Worm (Caenorhabditis elegans) whole organism, L1 larva: ENCODE data around the gene hecw-1.

Experiments used
- C04F5.9 ChIP-seq: sonication (generic microtip); optimal IDR thresholded peaks from 2 replicates; lab custom pipeline; 2016; ENCODE audit warnings: missing genetic modification characterization, missing compliant biosample characterization
- C34B4.2 ChIP-seq: sonication (generic microtip); optimal IDR thresholded peaks from 2 replicates; lab custom pipeline; 2017; ENCODE audit warnings: mild to moderate bottlenecking, missing genetic modification characterization, missing compliant biosample characterization
- alr-1 ChIP-seq: fragments of 200-800 bp; sonication (Bioruptor generic); optimal IDR thresholded peaks from 2 replicates; lab custom pipeline; 2018; ENCODE audit warnings: borderline replicate concordance, mild to moderate bottlenecking, missing genetic modification characterization, missing compliant biosample characterization
- blmp-1 ChIP-seq: fragments of 150-350 bp; optimal IDR thresholded peaks from 2 replicates; lab custom pipeline; 2014; ENCODE audit warnings: missing biosample characterization, missing genetic modification characterization
- ceh-63 ChIP-seq: fragments of 200-800 bp; sonication (Bioruptor generic); optimal IDR thresholded peaks from 2 replicates; lab custom pipeline; 2018; ENCODE audit warnings: mild to moderate bottlenecking, missing genetic modification characterization, missing compliant biosample characterization
- ceh-8 ChIP-seq: fragments of 200-800 bp; sonication (Bioruptor generic); optimal IDR thresholded peaks from 2 replicates; lab custom pipeline; 2018; ENCODE audit warnings: mild to moderate bottlenecking, missing genetic modification characterization, moderate library complexity, missing compliant biosample characterization
- ceh-88 ChIP-seq: fragments of 200-800 bp; sonication (Bioruptor generic); IDR thresholded peaks from 2 replicates; pipeline ENCODE4 v1.3.6; 2022; ENCODE audit warnings: missing genetic modification characterization, missing compliant biosample characterization
- ceh-90 ChIP-seq: sonication (generic microtip); optimal IDR thresholded peaks from 2 replicates; lab custom pipeline; 2016; ENCODE audit warnings: missing genetic modification characterization, missing compliant biosample characterization
- dpl-1 ChIP-seq, 3 experiments: fragments of 150-350 bp in 2 of 3; sonication (generic microtip) in 1 of 3; optimal IDR thresholded peaks; 2 replicates each; lab custom pipeline; 2014 to 2017; ENCODE audit warnings: missing biosample characterization in 3 of 3, missing genetic modification characterization in 3 of 3, missing genetic modification reagents in 3 of 3
- efl-1 ChIP-seq, 4 experiments: fragments of 150-350 bp; optimal IDR thresholded peaks in 3 of 4; peaks in 1 of 4; 1 replicate in 1 of 4; 2 replicates in 3 of 4; lab custom pipeline; 2014; ENCODE audit warnings: missing biosample characterization in 2 of 4, missing genetic modification characterization in 2 of 4, missing genetic modification reagents in 2 of 4
- efl-3 ChIP-seq: fragments of 200-800 bp; sonication (Bioruptor generic); optimal IDR thresholded peaks from 2 replicates; lab custom pipeline; 2018; ENCODE audit warnings: mild to moderate bottlenecking, missing genetic modification characterization, missing compliant biosample characterization
- egl-13 ChIP-seq: sonication (generic microtip); optimal IDR thresholded peaks from 2 replicates; lab custom pipeline; 2016; ENCODE audit warnings: missing genotype, missing genetic modification reagents, missing genetic modification characterization, missing compliant biosample characterization
- egl-27 ChIP-seq, 2 experiments: fragments of 150-350 bp in 1 of 2; sonication (generic microtip); optimal IDR thresholded peaks; 3 replicates each; lab custom pipeline; 2017 to 2018; ENCODE audit warnings: missing biosample characterization in 2 of 2, missing genetic modification characterization in 2 of 2, missing genetic modification reagents in 2 of 2
- elt-2 ChIP-seq: sonication (generic microtip); optimal IDR thresholded peaks from 2 replicates; lab custom pipeline; 2016; ENCODE audit warnings: missing genetic modification characterization, mild to moderate bottlenecking, inconsistent platforms, missing compliant biosample characterization, missing genetic modification reagents
- fkh-4 ChIP-seq: sonication (generic microtip); optimal IDR thresholded peaks from 2 replicates; lab custom pipeline; 2016; ENCODE audit warnings: missing compliant biosample characterization, missing genetic modification characterization, borderline replicate concordance
- fkh-8 ChIP-seq: sonication (generic microtip); optimal IDR thresholded peaks from 2 replicates; lab custom pipeline; 2016; ENCODE audit warnings: mild to moderate bottlenecking, missing genetic modification characterization, missing compliant biosample characterization
- fos-1 ChIP-seq: fragments of 150-350 bp; optimal IDR thresholded peaks from 2 replicates; lab custom pipeline; 2014; ENCODE audit warnings: missing biosample characterization, missing genetic modification characterization
- hpl-2 ChIP-seq: fragments of 150-350 bp; optimal IDR thresholded peaks from 2 replicates; lab custom pipeline; 2014; ENCODE audit warnings: missing biosample characterization, missing genetic modification reagents, missing genetic modification characterization
- jun-1 ChIP-seq: fragments of 150-350 bp; optimal IDR thresholded peaks from 2 replicates; lab custom pipeline; 2014; ENCODE audit warnings: missing biosample characterization, missing genetic modification reagents, missing genetic modification characterization
- lin-13 ChIP-seq: fragments of 150-350 bp; optimal IDR thresholded peaks from 2 replicates; lab custom pipeline; 2014; ENCODE audit warnings: missing biosample characterization, missing genetic modification reagents, missing genetic modification characterization
- lin-14 ChIP-seq: fragments of 200-800 bp; sonication (Bioruptor generic); optimal IDR thresholded peaks from 2 replicates; lab custom pipeline; 2018; ENCODE audit warnings: mild to moderate bottlenecking, missing genetic modification characterization, moderate library complexity, missing compliant biosample characterization
- lin-35 ChIP-seq, 2 experiments: fragments of 150-350 bp; optimal IDR thresholded peaks; 2 replicates each; lab custom pipeline; 2014; ENCODE audit warnings: missing biosample characterization in 2 of 2, missing genetic modification characterization in 2 of 2, missing genetic modification reagents in 2 of 2
- lsy-2 ChIP-seq, 2 experiments: fragments of 150-350 bp; optimal IDR thresholded peaks; 2 replicates each; lab custom pipeline; 2014; ENCODE audit warnings: missing biosample characterization in 2 of 2, missing genetic modification characterization in 2 of 2
- mab-9 ChIP-seq: fragments of 200-800 bp; sonication (Bioruptor generic); IDR thresholded peaks from 2 replicates; pipeline ENCODE4 v1.3.6; 2022; ENCODE audit warnings: missing genetic modification reagents, missing genetic modification characterization, missing compliant biosample characterization
- mdl-1 ChIP-seq, 2 experiments: fragments of 150-350 bp; optimal IDR thresholded peaks; 2 replicates each; lab custom pipeline; 2014 to 2017; ENCODE audit warnings: missing biosample characterization in 2 of 2, missing genetic modification characterization in 2 of 2, inconsistent platforms in 1 of 2
- mef-2 ChIP-seq: fragments of 150-350 bp; optimal IDR thresholded peaks from 2 replicates; lab custom pipeline; 2014; ENCODE audit warnings: missing biosample characterization, missing genetic modification characterization
- mep-1 ChIP-seq: fragments of 150-350 bp; optimal IDR thresholded peaks from 2 replicates; lab custom pipeline; 2014; ENCODE audit warnings: missing biosample characterization, missing genetic modification characterization
- nhr-11 ChIP-seq: fragments of 150-350 bp; optimal IDR thresholded peaks from 2 replicates; lab custom pipeline; 2014; ENCODE audit warnings: missing biosample characterization, missing genetic modification characterization
- nhr-12 ChIP-seq: sonication (generic microtip); optimal IDR thresholded peaks from 2 replicates; lab custom pipeline; 2017; ENCODE audit warnings: missing biosample characterization, missing genetic modification characterization
- nhr-19 ChIP-seq: fragments of 200-800 bp; sonication (Bioruptor generic); conservative IDR thresholded peaks from 2 replicates; pipeline ENCODE4 v1.3.6; 2022; ENCODE audit warnings: missing genetic modification characterization, missing compliant biosample characterization
- nhr-20 ChIP-seq: sonication (generic microtip); optimal IDR thresholded peaks from 2 replicates; lab custom pipeline; 2016; ENCODE audit warnings: mild to moderate bottlenecking, missing genetic modification characterization, missing compliant biosample characterization
- nhr-237 ChIP-seq: fragments of 150-350 bp; optimal IDR thresholded peaks from 2 replicates; lab custom pipeline; 2014; ENCODE audit warnings: missing biosample characterization, missing genetic modification characterization
- nhr-71 ChIP-seq: sonication (generic microtip); optimal IDR thresholded peaks from 2 replicates; lab custom pipeline; 2016; ENCODE audit warnings: mild to moderate bottlenecking, missing genetic modification characterization, moderate library complexity, missing compliant biosample characterization
- nhr-76 ChIP-seq: sonication (generic microtip); optimal IDR thresholded peaks from 2 replicates; lab custom pipeline; 2017; ENCODE audit warnings: missing biosample characterization, missing genetic modification characterization
- nhr-84 ChIP-seq: sonication (generic microtip); optimal IDR thresholded peaks from 2 replicates; lab custom pipeline; 2017; ENCODE audit warnings: missing biosample characterization, missing genetic modification characterization
- nhr-85 ChIP-seq: sonication (generic microtip); peaks from one replicate; lab custom pipeline; 2016; ENCODE audit warnings: missing genetic modification characterization, inconsistent platforms, missing compliant biosample characterization
- pqm-1 ChIP-seq: sonication (generic microtip); optimal IDR thresholded peaks from 3 replicates; lab custom pipeline; 2017; ENCODE audit warnings: missing biosample characterization, missing genetic modification characterization
- rnt-1 ChIP-seq: sonication (generic microtip); optimal IDR thresholded peaks from 2 replicates; lab custom pipeline; 2016; ENCODE audit warnings: mild to moderate bottlenecking, missing genetic modification characterization, moderate library complexity, missing compliant biosample characterization
- snu-23 ChIP-seq: sonication (generic microtip); optimal IDR thresholded peaks from 2 replicates; lab custom pipeline; 2016; ENCODE audit warnings: missing genetic modification characterization, missing compliant biosample characterization
- swsn-7 ChIP-seq: sonication (generic microtip); optimal IDR thresholded peaks from 2 replicates; lab custom pipeline; 2016; ENCODE audit warnings: missing genetic modification characterization, missing compliant biosample characterization
- tlp-1 ChIP-seq: fragments of 150-350 bp; optimal IDR thresholded peaks from 2 replicates; lab custom pipeline; 2014; ENCODE audit warnings: missing biosample characterization, missing genetic modification characterization
- unc-30 ChIP-seq: sonication (generic microtip); optimal IDR thresholded peaks from 2 replicates; lab custom pipeline; 2017; ENCODE audit warnings: missing biosample characterization, missing genetic modification characterization
- unc-62 ChIP-seq: fragments of 150-350 bp; optimal IDR thresholded peaks from 2 replicates; lab custom pipeline; 2014; ENCODE audit warnings: missing biosample characterization, missing genetic modification reagents, missing genetic modification characterization
- ztf-11 ChIP-seq, 2 experiments: sonication (generic microtip); optimal IDR thresholded peaks; 2 replicates each; lab custom pipeline; 2016 to 2017; ENCODE audit warnings: missing genetic modification characterization in 2 of 2, missing biosample characterization in 1 of 2, missing compliant biosample characterization in 1 of 2
- ztf-4 ChIP-seq: fragments of 150-350 bp; optimal IDR thresholded peaks from 2 replicates; lab custom pipeline; 2014; ENCODE audit warnings: missing biosample characterization, missing genetic modification characterization

Gene hecw-1

DNA sequence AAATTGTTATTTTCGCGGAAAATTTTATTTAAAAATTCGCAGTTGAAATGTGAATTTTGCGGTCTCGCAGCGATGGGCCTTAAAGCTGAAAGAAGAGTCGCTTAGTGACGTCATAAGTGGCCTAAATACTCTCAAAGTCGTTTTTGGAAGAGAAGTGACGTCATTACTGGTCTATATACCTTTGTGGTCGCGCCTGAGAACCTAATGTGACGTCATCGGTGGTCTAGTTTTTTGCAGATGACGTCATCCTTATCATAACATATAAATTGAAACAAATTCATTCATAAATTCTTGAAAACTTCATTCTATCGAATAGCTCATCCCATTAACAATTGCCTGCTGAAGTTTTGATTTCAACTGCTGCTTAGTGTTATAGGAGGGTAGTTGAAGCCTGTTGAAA, 12.6 kb downstream of the hecw-1 start:
- TF ChIP-seq unc-62 (GFP tag; lab: Kevin White, UChicago): no peak
- TF ChIP-seq C04F5.9 (tag; lab: Kevin White, UChicago): no peak
- no peak for TF ChIP-seq nhr-237 (tag; lab: Kevin White, UChicago)
- TF ChIP-seq efl-1 (optimal IDR thresholded peaks at IDR 0.05; lab: Kevin White, UChicago): no peak
- TF ChIP-seq efl-1 (GFP tag; optimal IDR thresholded peaks at IDR 0.05 in 1 of 2; lab: Kevin White, UChicago): peak in 1 of 2 experiments; percentile 80

- TF ChIP-seq mab-9 (GFP tag; lab: Robert Waterston, UW) (no peak), nhr-85 (tag; lab: Kevin White, UChicago) (peak; percentile 51)
Observed at ce11 chrIII:3372278-3372677, 17.5 kb downstream of the hecw-1 start.

ce11 chrIII:3370770-3371169, 19.0 kb downstream of the hecw-1 start:
- no peak for TF ChIP-seq ztf-4 (tag; lab: Kevin White, UChicago)
- TF ChIP-seq nhr-85 (tag; lab: Kevin White, UChicago): no peak
- TF ChIP-seq elt-2 (tag; lab: Kevin White, UChicago): peak; percentile 48
- TF ChIP-seq mef-2: no peak

DNA sequence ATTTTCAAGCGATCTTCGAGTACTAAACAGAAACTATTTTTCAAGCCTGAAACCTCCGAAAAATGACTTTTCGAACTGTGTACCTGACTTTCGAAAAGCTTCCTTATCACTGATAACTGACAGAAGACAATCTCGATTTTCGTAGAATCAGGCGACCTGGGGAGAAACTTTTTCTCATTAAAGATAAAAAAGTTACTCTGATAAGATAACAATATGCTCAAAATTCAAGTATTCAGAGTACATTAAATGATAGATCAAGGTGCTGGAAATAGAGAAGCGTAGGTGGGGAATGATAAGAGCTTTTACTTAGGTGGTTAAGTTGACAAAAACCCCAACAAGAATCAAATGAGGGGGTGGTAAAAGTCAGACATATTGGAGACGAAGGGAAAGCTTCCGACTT, 19.7 kb downstream of the hecw-1 start, which contains the start of gene prk-2:
prk-2 (minus strand) TSS at position 156 of the 400 bp plus-strand sequence.
- no peak for TF ChIP-seq dpl-1 (GFP tag; optimal IDR thresholded peaks at IDR 0.05; lab: Kevin White, UChicago)
- TF ChIP-seq blmp-1 (tag; lab: Kevin White, UChicago): peak; percentile 21
- no peak for TF ChIP-seq mef-2
- no peak for TF ChIP-seq nhr-12 (tag; lab: Kevin White, UChicago)
- peak; percentile 10 for TF ChIP-seq lin-14 (GFP tag; lab: Kevin White, UChicago)
- TF ChIP-seq swsn-7 (tag; lab: Kevin White, UChicago): no peak
- TF ChIP-seq tlp-1 (tag; lab: Kevin White, UChicago): peak; percentile 76
- TF ChIP-seq nhr-11 (tag; lab: Kevin White, UChicago): no peak
- no peak for TF ChIP-seq ceh-90 (tag; lab: Kevin White, UChicago)
- TF ChIP-seq lin-35 (GFP tag; optimal IDR thresholded peaks at IDR 0.05; lab: Kevin White, UChicago): no peak
- peak; percentile 29 for TF ChIP-seq nhr-20 (tag; lab: Kevin White, UChicago)
- TF ChIP-seq mab-9 (GFP tag; lab: Robert Waterston, UW): no peak
- TF ChIP-seq pqm-1 (tag; lab: Kevin White, UChicago): peak; percentile 99
- no peak for TF ChIP-seq nhr-19 (GFP tag; lab: Robert Waterston, UW)
- no peak for TF ChIP-seq unc-62 (GFP tag; lab: Kevin White, UChicago)
- no peak for TF ChIP-seq rnt-1
- no peak for TF ChIP-seq lin-13 (GFP tag; lab: Kevin White, UChicago)
- no peak for TF ChIP-seq unc-30 (tag; lab: Kevin White, UChicago)
- TF ChIP-seq ceh-88 (GFP tag; lab: Robert Waterston, UW): no peak
- no peak for TF ChIP-seq egl-13
- no peak for TF ChIP-seq C34B4.2 (tag; lab: Kevin White, UChicago)
- no peak for TF ChIP-seq hpl-2 (GFP tag; lab: Kevin White, UChicago)
- no peak for TF ChIP-seq fkh-4 (tag; lab: Kevin White, UChicago)
- TF ChIP-seq efl-3 (GFP tag; lab: Kevin White, UChicago): no peak
- TF ChIP-seq snu-23 (GFP tag; lab: Kevin White, UChicago): no peak
- TF ChIP-seq elt-2 (tag; lab: Kevin White, UChicago): peak; percentile 99
- peak; percentile 6 for TF ChIP-seq nhr-71
- no peak for TF ChIP-seq alr-1 (tag; lab: Kevin White, UChicago)

- no peak for TF ChIP-seq ceh-63 (GFP tag; lab: Kevin White, UChicago)
- TF ChIP-seq egl-27 (tag; optimal IDR thresholded peaks at IDR 0.05; lab: Kevin White, UChicago): no peak
- TF ChIP-seq hpl-2 (GFP tag; lab: Kevin White, UChicago): no peak
- no peak for TF ChIP-seq jun-1 (tag; lab: Kevin White, UChicago)
- TF ChIP-seq blmp-1 (tag; lab: Kevin White, UChicago): peak; percentile 27
- TF ChIP-seq nhr-84: no peak
- TF ChIP-seq mdl-1 (tag; optimal IDR thresholded peaks at IDR 0.05; lab: Kevin White, UChicago): peak in 1 of 2 experiments; percentile 49
- no peak for TF ChIP-seq nhr-71
- no peak for TF ChIP-seq ztf-11 (tag; optimal IDR thresholded peaks at IDR 0.05; lab: Kevin White, UChicago)
- TF ChIP-seq lsy-2 (tag; optimal IDR thresholded peaks at IDR 0.05; lab: Kevin White, UChicago): peak in 1 of 2 experiments; percentile 6
- no peak for TF ChIP-seq efl-3 (GFP tag; lab: Kevin White, UChicago)
- TF ChIP-seq ceh-8: no peak
- TF ChIP-seq mep-1 (tag; lab: Kevin White, UChicago): no peak
- no peak for TF ChIP-seq fkh-8
- no peak for TF ChIP-seq nhr-237 (tag; lab: Kevin White, UChicago)
- TF ChIP-seq fos-1 (tag; lab: Kevin White, UChicago): no peak
- no peak for TF ChIP-seq nhr-76 (tag; lab: Kevin White, UChicago)
Observed at ce11 chrIII:3367772-3368171, 22.0 kb downstream of the hecw-1 start.
